Fruit fly (Drosophila melanogaster) whole organism, adult: ENCODE measurements around the gene CG10863.
A peak's percentile ranks its signal among the peaks of the same experiment; 100 is the strongest.

Experiments used
- CG11617 ChIP-seq: fragments of 200-800 bp; sonication (Bioruptor generic); optimal IDR thresholded peaks from 2 replicates; lab custom pipeline; 2017; ENCODE audit warnings: mild to moderate bottlenecking, missing biosample characterization, missing genetic modification reagents, missing genetic modification characterization
- CG12768 ChIP-seq: fragments of 200-800 bp; sonication (Bioruptor generic); optimal IDR thresholded peaks from 2 replicates; lab custom pipeline; 2017; ENCODE audit warnings: missing biosample characterization, missing genetic modification characterization, mild to moderate bottlenecking, moderate library complexity, missing genetic modification reagents
- CG14711 ChIP-seq: fragments of 200-800 bp; sonication (Bioruptor generic); optimal IDR thresholded peaks from 2 replicates; lab custom pipeline; 2018; ENCODE audit warnings: missing biosample characterization, mild to moderate bottlenecking, missing genetic modification characterization, moderate library complexity
- CG1620 ChIP-seq: fragments of 200-800 bp; sonication (Bioruptor generic); optimal IDR thresholded peaks from 2 replicates; lab custom pipeline; 2016; ENCODE audit warnings: missing biosample characterization, missing genetic modification characterization
- CG7101 ChIP-seq: fragments of 200-800 bp; sonication (Bioruptor generic); optimal IDR thresholded peaks from 2 replicates; lab custom pipeline; 2018; ENCODE audit warnings: missing biosample characterization, mild to moderate bottlenecking, missing genetic modification characterization, moderate library complexity
- Clk ChIP-seq: fragments of 200-800 bp; sonication (Bioruptor generic); optimal IDR thresholded peaks from 2 replicates; lab custom pipeline; 2017; ENCODE audit warnings: missing biosample characterization, missing genetic modification characterization
- Crg-1 ChIP-seq: fragments of 200-800 bp; sonication (Bioruptor generic); optimal IDR thresholded peaks from 2 replicates; lab custom pipeline; 2016; ENCODE audit warnings: missing biosample characterization, missing genetic modification characterization
- Mnt ChIP-seq: fragments of 200-800 bp; sonication (Bioruptor generic); optimal IDR thresholded peaks from 2 replicates; lab custom pipeline; 2016; ENCODE audit warnings: missing biosample characterization, mild to moderate bottlenecking, missing genetic modification characterization
- cic ChIP-seq: fragments of 200-800 bp; sonication (Bioruptor generic); optimal IDR thresholded peaks from 2 replicates; lab custom pipeline; 2017; ENCODE audit warnings: missing biosample characterization, mild to moderate bottlenecking, missing genetic modification characterization, moderate library complexity
- cnc ChIP-seq, 2 experiments: fragments of >200 bp; optimal IDR thresholded peaks; 2 replicates each; lab custom pipeline; 2017
- kay ChIP-seq: fragments of 200-800 bp; sonication (Bioruptor generic); peaks from one replicate; lab custom pipeline; 2016; ENCODE audit warnings: missing biosample characterization, missing genetic modification characterization, borderline replicate concordance
- ovo ChIP-seq: fragments of 200-800 bp; sonication (Bioruptor generic); optimal IDR thresholded peaks from 2 replicates; lab custom pipeline; 2016; ENCODE audit warnings: missing biosample characterization, missing genetic modification characterization
- pad ChIP-seq: fragments of 200-800 bp; sonication (Bioruptor generic); optimal IDR thresholded peaks from 3 replicates; lab custom pipeline; 2017; ENCODE audit warnings: missing biosample characterization, missing genetic modification characterization, mild to moderate bottlenecking, moderate library complexity, missing genetic modification reagents
- toe ChIP-seq: fragments of 200-800 bp; sonication (Bioruptor generic); optimal IDR thresholded peaks from 2 replicates; lab custom pipeline; 2016; ENCODE audit warnings: missing biosample characterization, missing genetic modification characterization

DNA sequence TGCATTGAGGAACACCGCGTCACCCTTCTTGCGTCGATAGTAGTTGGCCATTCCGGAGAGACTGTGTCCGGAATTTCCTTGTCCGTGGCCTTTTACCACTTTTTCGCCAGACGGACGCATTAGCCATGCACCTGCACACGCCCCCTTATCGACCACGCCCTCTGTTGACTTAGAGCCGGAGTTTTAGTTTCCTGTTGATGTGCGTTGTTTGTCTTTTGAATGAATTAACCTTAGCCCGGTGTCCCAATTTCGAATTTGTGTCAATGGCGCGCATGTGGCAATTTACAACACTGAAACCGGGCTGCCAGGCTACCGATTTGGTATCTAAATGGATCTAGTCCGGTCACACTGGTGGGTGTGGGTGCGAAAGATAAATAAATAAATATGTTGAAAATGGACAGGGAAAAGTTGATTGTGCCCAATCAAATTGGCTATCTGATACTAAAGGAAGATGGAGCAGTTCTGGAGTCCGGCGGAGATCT lies 45.7 kb downstream of the CG10863 start, which contains the start of the genes Gr63a and Lamtor4:
- TF ChIP-seq kay (GFP tag; lab: Kevin White, UChicago) = no peak
- TF ChIP-seq CG14711 = peak; percentile 47
- TF ChIP-seq toe (GFP tag; lab: Kevin White, UChicago) = no peak
- TF ChIP-seq CG1620 (GFP tag; lab: Kevin White, UChicago) = peak; percentile 37
- TF ChIP-seq CG12768 = peak; percentile 37
- peak; percentile 37 for TF ChIP-seq cic (GFP tag; lab: Kevin White, UChicago)
- no peak for TF ChIP-seq Clk (GFP tag; lab: Kevin White, UChicago)
- TF ChIP-seq CG7101 (tag; lab: Kevin White, UChicago) = peak; percentile 24
- peak; percentile 39 for TF ChIP-seq Mnt (GFP tag; lab: Kevin White, UChicago)
- peak; percentile 3 for TF ChIP-seq CG11617
- no peak for TF ChIP-seq cnc (optimal IDR thresholded peaks at IDR 0.05; lab: Kevin White, UChicago)
- TF ChIP-seq ovo = no peak
- peak; percentile 33 for TF ChIP-seq pad
- TF ChIP-seq Crg-1 (GFP tag; lab: Kevin White, UChicago) = peak; percentile 73
